Fruit fly (Drosophila melanogaster) Kc167 (cell line): ENCODE measurements around the gene bgm.

Experiments used
- Myc ChIP-seq: fragments of >200 bp; optimal IDR thresholded peaks from 2 replicates; lab custom pipeline; 2017; ENCODE audit warnings: missing external identifiers
- Sin3A ChIP-seq: fragments of >200 bp; optimal IDR thresholded peaks from 2 replicates; lab custom pipeline; 2018; ENCODE audit warnings: missing external identifiers
- h ChIP-seq: fragments of >200 bp; optimal IDR thresholded peaks from 3 replicates; lab custom pipeline; 2018; ENCODE audit warnings: missing external identifiers
- insv ChIP-seq: fragments of >200 bp; optimal IDR thresholded peaks from 3 replicates; lab custom pipeline; 2018; ENCODE audit warnings: missing external identifiers
- psq ChIP-seq: fragments of >200 bp; optimal IDR thresholded peaks from 2 replicates; lab custom pipeline; 2017; ENCODE audit warnings: missing external identifiers
- ttk ChIP-seq: sonication (Bioruptor generic); optimal IDR thresholded peaks from 2 replicates; lab custom pipeline; 2017; ENCODE audit warnings: missing external identifiers

Gene bgm

dm6 chr2L:14022130-14022735 lies 9.4 kb downstream of the bgm start:
- TF ChIP-seq insv (lab: Kevin White, UChicago) (no peak), Myc (no peak), h (lab: Kevin White, UChicago) (no peak)

dm6 chr2L:14023136-14024050 lies 10.6 kb downstream of the bgm start:
- TF ChIP-seq Myc (no peak), ttk (lab: Kevin White, UChicago) (no peak), insv (lab: Kevin White, UChicago) (no peak), Sin3A (lab: Kevin White, UChicago) (no peak), h (lab: Kevin White, UChicago) (no peak), psq (no peak)

- TF ChIP-seq h (lab: Kevin White, UChicago): no peak
- no peak for TF ChIP-seq Sin3A (lab: Kevin White, UChicago)
- TF ChIP-seq psq: no peak
- no peak for TF ChIP-seq insv (lab: Kevin White, UChicago)
- TF ChIP-seq Myc: no peak
- TF ChIP-seq ttk (lab: Kevin White, UChicago): no peak
Measured at dm6 chr2L:14024051-14024745, 11.4 kb downstream of the bgm start.

dm6 chr2L:14024746-14025105 lies 11.9 kb downstream of the bgm start:
- TF ChIP-seq h (lab: Kevin White, UChicago) (no peak), ttk (lab: Kevin White, UChicago) (no peak), insv (lab: Kevin White, UChicago) (no peak), Sin3A (lab: Kevin White, UChicago) (no peak), Myc (no peak), psq (no peak)

DNA sequence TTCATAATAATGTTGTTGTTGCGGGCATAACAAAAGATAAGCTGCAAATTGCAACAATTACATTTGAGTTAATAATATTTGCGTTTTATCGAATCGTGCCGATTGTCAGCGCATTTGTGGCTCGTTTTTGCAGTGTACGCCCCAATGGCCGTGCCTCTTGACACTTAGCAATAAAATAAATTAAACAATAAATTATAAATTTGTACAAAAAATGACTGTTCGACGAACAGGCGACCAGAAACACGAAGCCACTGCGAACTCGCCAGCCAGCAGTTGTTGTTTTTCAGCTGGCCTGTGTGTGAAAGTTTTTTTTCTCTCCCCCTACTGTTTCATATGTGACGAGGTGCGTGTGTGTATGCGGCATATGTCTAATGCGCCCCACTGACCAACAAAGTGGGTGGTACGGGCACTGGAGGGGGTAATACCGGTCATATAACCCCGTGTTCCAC lies 12.7 kb downstream of the bgm start:
- TF ChIP-seq ttk (lab: Kevin White, UChicago) (no peak), Sin3A (lab: Kevin White, UChicago) (no peak), psq (no peak), h (lab: Kevin White, UChicago) (no peak)

- TF ChIP-seq h (lab: Kevin White, UChicago) (no peak), insv (lab: Kevin White, UChicago) (no peak), Myc (no peak), ttk (lab: Kevin White, UChicago) (no peak), psq (no peak), Sin3A (lab: Kevin White, UChicago) (no peak)
Measured at dm6 chr2L:14026778-14027177, 14.0 kb downstream of the bgm start, which contains the start of gene hll. hll (plus strand) TSS chr2L:14027001.

- no peak for TF ChIP-seq h (lab: Kevin White, UChicago)
- no peak for TF ChIP-seq Sin3A (lab: Kevin White, UChicago)
- no peak for TF ChIP-seq insv (lab: Kevin White, UChicago)
- TF ChIP-seq psq: no peak
- TF ChIP-seq Myc: no peak
- TF ChIP-seq ttk (lab: Kevin White, UChicago): no peak
Measured at dm6 chr2L:14029235-14029634, 16.4 kb downstream of the bgm start.

- TF ChIP-seq Sin3A (lab: Kevin White, UChicago) (no peak), ttk (lab: Kevin White, UChicago) (no peak), insv (lab: Kevin White, UChicago) (no peak), psq (no peak), h (lab: Kevin White, UChicago) (no peak), Myc (no peak)
Measured at dm6 chr2L:14031439-14031838, 18.6 kb downstream of the bgm start, which contains the start of gene CG18095. CG18095 (minus strand) TSS chr2L:14031539.

DNA sequence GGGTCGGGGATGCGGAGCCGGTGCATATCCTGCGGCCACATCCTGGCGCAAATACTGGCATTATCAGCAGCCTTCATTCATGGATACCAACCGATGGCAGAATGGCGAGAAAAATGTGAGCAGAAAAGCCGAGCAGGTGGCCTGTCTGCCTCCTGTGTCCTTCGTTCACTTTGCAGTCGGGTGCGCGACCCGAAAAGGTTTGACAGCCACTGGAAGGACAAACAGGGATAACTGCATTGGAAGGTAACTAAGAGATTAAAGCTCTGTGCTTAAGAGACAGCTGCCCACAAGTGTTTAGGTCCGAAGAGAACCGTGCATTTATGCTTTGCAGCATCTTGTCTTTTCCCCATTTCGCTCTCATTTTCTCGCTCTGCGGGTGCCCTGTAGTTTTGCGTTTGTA lies 25.9 kb downstream of the bgm start:
- TF ChIP-seq Myc: no peak

DNA sequence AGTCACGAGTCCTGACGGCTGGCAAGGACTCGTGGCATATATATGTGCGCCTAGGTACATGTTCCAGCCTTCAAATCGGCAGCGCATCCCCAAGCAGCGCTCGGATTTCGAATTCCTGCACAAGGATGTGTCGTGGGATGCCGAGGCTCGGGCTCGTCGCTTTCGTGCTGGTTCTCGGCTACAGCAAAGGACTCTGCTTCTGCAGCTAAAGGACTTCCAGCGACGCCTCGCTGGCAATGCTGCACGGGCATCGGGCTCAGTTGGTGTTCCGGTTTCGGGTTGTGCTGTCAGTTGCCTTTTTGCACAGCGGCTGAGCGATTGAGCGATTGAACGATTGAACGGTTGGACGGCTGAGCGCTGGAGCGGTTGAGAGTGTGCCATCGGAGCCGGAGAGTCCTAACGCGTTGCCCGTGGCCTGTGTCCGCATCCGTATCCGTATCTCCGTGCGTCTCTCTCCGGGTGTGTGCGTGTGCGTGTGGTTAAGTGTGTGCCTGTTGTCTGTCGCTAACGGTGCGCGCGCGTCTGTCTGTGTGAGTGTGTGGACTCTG lies 27.2 kb downstream of the bgm start, which contains the start of gene nAChRalpha5:
nAChRalpha5 (plus strand) TSS at position 235 of the 548 bp plus-strand sequence.
- TF ChIP-seq Myc (no peak), ttk (lab: Kevin White, UChicago) (no peak), Sin3A (lab: Kevin White, UChicago) (no peak), insv (lab: Kevin White, UChicago) (no peak), h (lab: Kevin White, UChicago) (no peak), psq (no peak)

DNA sequence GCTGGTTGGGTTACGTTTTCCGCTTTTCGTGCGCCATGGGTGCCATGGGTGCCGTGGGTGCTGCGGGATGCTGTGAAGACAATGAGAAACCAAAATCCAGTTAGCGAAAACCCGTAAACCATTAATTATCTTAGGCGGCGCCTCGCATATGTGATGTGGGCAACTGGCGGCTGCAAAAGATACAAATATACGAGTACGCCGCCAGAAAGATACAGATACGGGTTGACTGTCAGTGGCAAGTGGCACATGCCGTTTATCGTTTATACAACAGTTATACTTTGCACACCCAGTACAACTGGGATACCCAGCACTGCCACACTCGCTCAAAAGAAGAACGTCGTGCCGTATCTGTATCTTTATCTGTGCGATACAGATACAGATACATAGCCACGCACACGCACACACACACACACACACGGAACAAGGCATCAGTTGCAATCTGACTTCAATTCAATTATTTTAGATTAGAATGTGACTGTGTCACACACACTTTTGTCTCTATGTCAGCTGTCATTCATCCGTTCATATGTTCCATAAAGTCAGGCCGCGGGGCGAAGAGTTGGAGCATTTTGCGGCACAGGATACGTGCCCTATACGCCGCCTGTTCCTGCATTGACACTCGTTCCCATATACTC lies 32.9 kb downstream of the bgm start:
- TF ChIP-seq ttk (lab: Kevin White, UChicago) (no peak), Myc (no peak), insv (lab: Kevin White, UChicago) (no peak), h (lab: Kevin White, UChicago) (no peak), Sin3A (lab: Kevin White, UChicago) (no peak), psq (no peak)
